Worm (Caenorhabditis elegans) whole organism, L2 larva: ENCODE results near the gene Y47G7B.2.

Source experiments
- ZK546.5 ChIP-seq: sonication (generic microtip); optimal IDR thresholded peaks from 2 replicates; lab custom pipeline; 2017; ENCODE audit warnings: missing biosample characterization, missing genetic modification characterization
- egl-27 ChIP-seq: sonication (generic microtip); optimal IDR thresholded peaks from 3 replicates; lab custom pipeline; 2017; ENCODE audit warnings: missing biosample characterization, missing genetic modification reagents, missing genetic modification characterization
- elt-1 ChIP-seq: fragments of 150-350 bp; optimal IDR thresholded peaks from 2 replicates; lab custom pipeline; 2014; ENCODE audit warnings: missing biosample characterization, missing genetic modification characterization
- elt-3 ChIP-seq: sonication (generic microtip); optimal IDR thresholded peaks from 2 replicates; lab custom pipeline; 2017; ENCODE audit warnings: missing biosample characterization, missing genetic modification characterization
- nhr-11 ChIP-seq: fragments of 150-350 bp; optimal IDR thresholded peaks from 2 replicates; lab custom pipeline; 2014; ENCODE audit warnings: missing biosample characterization, missing genetic modification characterization
- nhr-12 ChIP-seq: fragments of 150-350 bp; optimal IDR thresholded peaks from 2 replicates; lab custom pipeline; 2014; ENCODE audit warnings: missing biosample characterization, missing genetic modification characterization

DNA sequence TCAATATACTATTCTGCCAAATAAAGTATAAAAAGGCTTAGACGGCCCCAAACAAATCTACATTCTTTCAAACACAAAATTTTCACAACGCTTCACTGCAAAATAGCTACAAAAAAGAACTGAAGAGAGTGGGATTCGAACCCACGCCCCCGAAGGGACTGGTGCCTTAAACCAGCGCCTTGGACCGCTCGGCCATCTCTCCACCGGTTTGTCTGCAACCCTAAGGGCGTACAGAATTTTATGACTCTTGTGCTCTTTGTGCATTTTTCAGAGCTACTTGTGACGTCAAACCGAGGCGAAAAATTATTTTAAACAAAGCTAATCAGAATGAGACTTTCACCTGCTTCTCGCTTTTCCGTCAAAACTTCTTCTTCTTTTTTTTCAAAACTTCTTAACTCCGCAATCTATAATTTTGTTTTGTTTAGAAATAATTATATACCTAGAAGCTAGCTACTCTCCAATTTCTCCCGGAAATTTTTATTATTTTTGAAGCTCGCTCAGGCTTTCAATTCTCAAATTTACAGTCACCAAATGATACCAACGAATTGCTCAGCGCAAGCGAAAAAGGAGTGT is 28.4 kb upstream of the Y47G7B.2 start, which contains the start of gene T05A8.8:
- TF ChIP-seq elt-1 (tag; lab: Kevin White, UChicago) (no peak), nhr-12 (no peak), egl-27 (no peak), ZK546.5 (tag; lab: Kevin White, UChicago) (no peak), nhr-11 (tag; lab: Kevin White, UChicago) (no peak), elt-3 (tag; lab: Kevin White, UChicago) (no peak)
